Fruit fly (Drosophila melanogaster) whole organism, embryonic: ENCODE results near the gene Sc2.

ENCODE experiments used
- Adf1 ChIP-seq: fragments of 200-800 bp; sonication (Bioruptor generic); IDR thresholded peaks from 2 replicates; pipeline ENCODE4 v1.3.6; 2022; ENCODE audit warnings: missing biosample characterization, missing genetic modification characterization
- Blimp-1 ChIP-seq: fragments of 200-800 bp; sonication (Bioruptor generic); optimal IDR thresholded peaks from 3 replicates; lab custom pipeline; 2018; ENCODE audit warnings: missing biosample characterization, missing genetic modification characterization, mild to moderate bottlenecking, moderate library complexity, missing genetic modification reagents
- C15 ChIP-seq: fragments of 200-800 bp; sonication (Bioruptor generic); IDR thresholded peaks from 3 replicates; pipeline ENCODE4 v1.3.6; 2022; ENCODE audit warnings: missing biosample characterization, missing genetic modification characterization
- CG10267 ChIP-seq: fragments of 200-800 bp; sonication (Bioruptor generic); optimal IDR thresholded peaks from 2 replicates; lab custom pipeline; 2018; ENCODE audit warnings: missing biosample characterization, mild to moderate bottlenecking, missing genetic modification characterization, moderate library complexity
- CG15073 ChIP-seq: fragments of 200-800 bp; sonication (Bioruptor generic); optimal IDR thresholded peaks from 2 replicates; lab custom pipeline; 2016; ENCODE audit warnings: missing biosample characterization, missing genetic modification characterization
- CG17361 ChIP-seq: fragments of 200-800 bp; sonication (Bioruptor generic); IDR thresholded peaks from 3 replicates; pipeline ENCODE4 v1.3.6; 2022; ENCODE audit warnings: missing biosample characterization, missing genetic modification characterization
- CG17385 ChIP-seq: fragments of 200-800 bp; sonication (Bioruptor generic); optimal IDR thresholded peaks from 3 replicates; lab custom pipeline; 2018; ENCODE audit warnings: missing biosample characterization, mild to moderate bottlenecking, missing genetic modification characterization
- CG17912 ChIP-seq: fragments of 200-800 bp; sonication (Bioruptor generic); optimal IDR thresholded peaks from 2 replicates; lab custom pipeline; 2018; ENCODE audit warnings: missing biosample characterization, mild to moderate bottlenecking, missing genetic modification characterization
- CG2199 ChIP-seq: fragments of 200-800 bp; sonication (Bioruptor generic); IDR thresholded peaks from 3 replicates; pipeline ENCODE4 v1.3.6; 2022; ENCODE audit warnings: missing biosample characterization, missing genetic modification characterization
- CG2712 ChIP-seq: fragments of 200-800 bp; optimal IDR thresholded peaks from 3 replicates; lab custom pipeline; 2019; ENCODE audit warnings: missing biosample characterization, mild to moderate bottlenecking, missing genetic modification characterization, moderate library complexity
- CG30403 ChIP-seq: fragments of 200-800 bp; sonication (Bioruptor generic); optimal IDR thresholded peaks from 3 replicates; lab custom pipeline; 2016; ENCODE audit warnings: missing biosample characterization, missing genetic modification characterization
- CG3065 ChIP-seq: fragments of 200-800 bp; sonication (Bioruptor generic); optimal IDR thresholded peaks from 2 replicates; lab custom pipeline; 2016; ENCODE audit warnings: missing biosample characterization, missing genetic modification characterization
- CG31224 ChIP-seq: fragments of 200-800 bp; sonication (Bioruptor generic); IDR thresholded peaks from 2 replicates; pipeline ENCODE4 v1.3.6; 2022; ENCODE audit warnings: missing biosample characterization, missing genetic modification characterization
- CG31441 ChIP-seq: fragments of 200-800 bp; sonication (Bioruptor generic); IDR thresholded peaks from 2 replicates; pipeline ENCODE4 v1.3.6; 2022; ENCODE audit warnings: missing biosample characterization, missing genetic modification characterization
- CG3163 ChIP-seq: fragments of 200-800 bp; sonication (Bioruptor generic); optimal IDR thresholded peaks from 3 replicates; lab custom pipeline; 2016; ENCODE audit warnings: missing biosample characterization, missing genetic modification characterization
- CG34224 ChIP-seq: fragments of 200-800 bp; sonication (Bioruptor generic); IDR thresholded peaks from 3 replicates; pipeline ENCODE4 v1.3.6; 2022; ENCODE audit warnings: missing biosample characterization, missing genetic modification characterization; ENCODE audit not compliant: partially characterized antibody
- CG4360 ChIP-seq: fragments of 200-800 bp; sonication (Bioruptor generic); IDR thresholded peaks from 2 replicates; pipeline ENCODE4 v1.3.6; 2022; ENCODE audit warnings: missing biosample characterization, missing genetic modification characterization
- CG4730 ChIP-seq: fragments of 200-800 bp; sonication (Bioruptor generic); IDR thresholded peaks from 2 replicates; pipeline ENCODE4 v1.3.6; 2022; ENCODE audit warnings: missing biosample characterization, missing genetic modification characterization
- CG6175 ChIP-seq: fragments of 200-800 bp; sonication (Bioruptor generic); IDR thresholded peaks from 3 replicates; pipeline ENCODE4 v1.3.6; 2022; ENCODE audit warnings: missing biosample characterization, missing genetic modification characterization
- CG6654 ChIP-seq: fragments of 200-800 bp; sonication (Bioruptor generic); optimal IDR thresholded peaks from 2 replicates; lab custom pipeline; 2017; ENCODE audit warnings: missing biosample characterization, mild to moderate bottlenecking, missing genetic modification characterization
- CG7745 ChIP-seq: fragments of 200-800 bp; sonication (Bioruptor generic); optimal IDR thresholded peaks from 2 replicates; lab custom pipeline; 2018; ENCODE audit warnings: missing biosample characterization, mild to moderate bottlenecking, missing genetic modification characterization, moderate library complexity
- CG7839 ChIP-seq: fragments of 200-800 bp; sonication (Bioruptor generic); optimal IDR thresholded peaks from 3 replicates; lab custom pipeline; 2018; ENCODE audit warnings: missing biosample characterization, mild to moderate bottlenecking, missing genetic modification characterization, moderate library complexity
- CG9609 ChIP-seq: fragments of 200-800 bp; sonication (Bioruptor generic); optimal IDR thresholded peaks from 3 replicates; lab custom pipeline; 2016; ENCODE audit warnings: missing biosample characterization, missing genetic modification characterization
- CoRest ChIP-seq: fragments of 200-800 bp; sonication (Bioruptor generic); optimal IDR thresholded peaks from 3 replicates; lab custom pipeline; 2018; ENCODE audit warnings: missing biosample characterization, mild to moderate bottlenecking, missing genetic modification characterization, moderate library complexity
- Dip2 ChIP-seq: fragments of 200-800 bp; sonication (Bioruptor generic); IDR thresholded peaks from 2 replicates; pipeline ENCODE4 v1.3.6; 2022; ENCODE audit warnings: missing biosample characterization, missing genetic modification characterization
- HHEX ChIP-seq: fragments of 200-800 bp; sonication (Bioruptor generic); optimal IDR thresholded peaks from 3 replicates; lab custom pipeline; 2017; ENCODE audit warnings: missing biosample characterization, mild to moderate bottlenecking, missing genetic modification characterization, missing genetic modification reagents
- Hr51 ChIP-seq, 2 experiments: fragments of 200-800 bp; sonication (Bioruptor generic); optimal IDR thresholded peaks; 2 replicates in 1 of 2; 3 replicates in 1 of 2; lab custom pipeline; 2016 to 2018; ENCODE audit warnings: missing biosample characterization in 2 of 2, missing genetic modification characterization in 2 of 2, mild to moderate bottlenecking in 1 of 2, moderate library complexity in 1 of 2
- Hsf ChIP-seq: fragments of 200-800 bp; sonication (Bioruptor generic); optimal IDR thresholded peaks from 3 replicates; lab custom pipeline; 2016; ENCODE audit warnings: missing biosample characterization, missing genetic modification characterization
- NK7.1 ChIP-seq: fragments of 200-800 bp; sonication (Bioruptor generic); optimal IDR thresholded peaks from 3 replicates; lab custom pipeline; 2016; ENCODE audit warnings: missing biosample characterization, missing genetic modification characterization
- Tbp ChIP-seq: fragments of >200 bp; optimal IDR thresholded peaks from 2 replicates; lab custom pipeline; 2018; ENCODE audit warnings: missing biosample characterization, missing genetic modification characterization
- Xrp1 ChIP-seq: fragments of 200-800 bp; sonication (Bioruptor generic); IDR thresholded peaks from 2 replicates; pipeline ENCODE4 v1.3.6; 2022; ENCODE audit warnings: missing biosample characterization, missing genetic modification characterization
- al ChIP-seq: fragments of 200-800 bp; sonication (Bioruptor generic); IDR thresholded peaks from 2 replicates; pipeline ENCODE4 v1.3.6; 2022; ENCODE audit warnings: missing biosample characterization, missing genetic modification characterization
- bcd ChIP-seq: fragments of 200-800 bp; sonication (Bioruptor generic); optimal IDR thresholded peaks from 2 replicates; lab custom pipeline; 2017; ENCODE audit warnings: missing biosample characterization, mild to moderate bottlenecking, missing genetic modification characterization
- ci ChIP-seq: fragments of 200-800 bp; sonication (Bioruptor generic); IDR thresholded peaks from 3 replicates; pipeline ENCODE4 v1.3.6; 2022; ENCODE audit warnings: missing biosample characterization, missing genetic modification characterization
- dati ChIP-seq: fragments of 200-800 bp; sonication (Bioruptor generic); IDR thresholded peaks from 2 replicates; pipeline ENCODE4 v1.3.6; 2022; ENCODE audit warnings: missing biosample characterization, missing genetic modification characterization
- fd3F ChIP-seq: fragments of 200-800 bp; sonication (Bioruptor generic); optimal IDR thresholded peaks from 2 replicates; lab custom pipeline; 2018; ENCODE audit warnings: missing biosample characterization, mild to moderate bottlenecking, missing genetic modification characterization, moderate library complexity
- gem ChIP-seq: fragments of 200-800 bp; sonication (Bioruptor generic); optimal IDR thresholded peaks from 2 replicates; lab custom pipeline; 2019; ENCODE audit warnings: missing biosample characterization, mild to moderate bottlenecking, missing genetic modification characterization, moderate library complexity
- h ChIP-seq: fragments of >200 bp; optimal IDR thresholded peaks from 2 replicates; lab custom pipeline; 2017
- ham ChIP-seq: fragments of 200-800 bp; sonication (Bioruptor generic); IDR thresholded peaks from 2 replicates; pipeline ENCODE4 v1.3.6; 2022; ENCODE audit warnings: missing biosample characterization, missing genetic modification characterization
- jigr1 ChIP-seq: fragments of 200-800 bp; sonication (Bioruptor generic); IDR thresholded peaks from 3 replicates; pipeline ENCODE4 v1.3.6; 2022; ENCODE audit warnings: missing biosample characterization, missing genetic modification characterization
- org-1 ChIP-seq: fragments of 200-800 bp; sonication (Bioruptor generic); optimal IDR thresholded peaks from 2 replicates; lab custom pipeline; 2017; ENCODE audit warnings: missing biosample characterization, missing genetic modification characterization
- pb ChIP-seq: fragments of 200-800 bp; sonication (Bioruptor generic); optimal IDR thresholded peaks from 3 replicates; lab custom pipeline; 2016; ENCODE audit warnings: missing biosample characterization, missing genetic modification characterization
- pho ChIP-seq: fragments of 200-800 bp; sonication (Bioruptor generic); optimal IDR thresholded peaks from 2 replicates; lab custom pipeline; 2016; ENCODE audit warnings: missing biosample characterization, missing genetic modification characterization
- psq ChIP-seq: fragments of 200-800 bp; sonication (Bioruptor generic); optimal IDR thresholded peaks from 2 replicates; lab custom pipeline; 2017; ENCODE audit warnings: missing biosample characterization, missing genetic modification characterization
- repo ChIP-seq: fragments of 200-800 bp; sonication (Bioruptor generic); optimal IDR thresholded peaks from 2 replicates; lab custom pipeline; 2016; ENCODE audit warnings: missing biosample characterization, missing genetic modification characterization
- row ChIP-seq: fragments of 200-800 bp; sonication (Bioruptor generic); IDR thresholded peaks from 3 replicates; pipeline ENCODE4 v1.3.6; 2022; ENCODE audit warnings: missing biosample characterization, missing genetic modification characterization
- sens ChIP-seq: fragments of 200-800 bp; sonication (Bioruptor generic); peaks from one replicate; lab custom pipeline; 2016; ENCODE audit warnings: missing biosample characterization, missing genetic modification characterization
- seq ChIP-seq: fragments of 200-800 bp; sonication (Bioruptor generic); IDR thresholded peaks from 2 replicates; pipeline ENCODE4 v1.3.6; 2022; ENCODE audit warnings: missing biosample characterization, missing genetic modification characterization
- trem ChIP-seq: fragments of 200-800 bp; optimal IDR thresholded peaks from 3 replicates; lab custom pipeline; 2019; ENCODE audit warnings: missing biosample characterization, mild to moderate bottlenecking, missing genetic modification characterization, moderate library complexity
- unpg ChIP-seq: fragments of 200-800 bp; sonication (Bioruptor generic); optimal IDR thresholded peaks from 3 replicates; lab custom pipeline; 2018; ENCODE audit warnings: missing biosample characterization, mild to moderate bottlenecking, missing genetic modification characterization, moderate library complexity

Sc2 gene

dm6 chr3L:3862504-3863380, 40.5 kb upstream of the Sc2 start (continued):
- TF ChIP-seq bcd (peak; percentile 27), CG15073 (GFP tag; lab: Kevin White, UChicago) (no peak), row (GFP tag; lab: Robert Waterston, UW) (peak; percentile 74), dati (GFP tag; lab: Robert Waterston, UW) (no peak), pho (GFP tag; lab: Kevin White, UChicago) (no peak), org-1 (peak; percentile 1), CG30403 (GFP tag; lab: Kevin White, UChicago) (peak; percentile 35), CG7839 (tag; lab: Kevin White, UChicago) (peak; percentile 73), pb (GFP tag; lab: Kevin White, UChicago) (no peak), Hr51 (GFP tag; optimal IDR thresholded peaks at IDR 0.05; lab: Kevin White, UChicago) (peak; percentile 29 to 59)

DNA sequence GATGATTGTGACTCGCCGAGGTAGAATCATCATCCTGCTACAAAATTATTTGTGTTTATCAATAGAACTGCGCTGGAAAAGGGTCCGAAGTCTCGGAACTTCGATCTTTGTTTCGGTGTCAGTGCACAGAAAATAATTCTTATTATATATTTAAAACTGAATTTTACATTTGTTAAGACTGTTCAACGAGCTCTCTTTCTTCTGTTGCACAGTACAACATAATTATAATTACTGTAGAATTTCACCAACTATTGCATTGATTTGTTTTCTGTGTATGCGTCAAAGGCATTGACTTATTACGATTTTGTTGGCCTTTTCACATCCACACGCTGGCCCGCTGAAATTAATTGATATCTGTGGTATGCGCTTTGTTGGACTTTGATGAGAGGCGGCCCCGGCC, 39.8 kb upstream of the Sc2 start:
- no peak for TF ChIP-seq fd3F
- TF ChIP-seq seq: no peak
- no peak for TF ChIP-seq CG2199 (GFP tag; lab: Robert Waterston, UW)
- TF ChIP-seq CG6175: no peak
- no peak for TF ChIP-seq CG34224 (GFP tag; lab: Robert Waterston, UW)
- no peak for TF ChIP-seq C15 (GFP tag; lab: Robert Waterston, UW)
- TF ChIP-seq Dip2 (GFP tag; lab: Robert Waterston, UW): no peak
- no peak for TF ChIP-seq CG31441
- no peak for TF ChIP-seq Hsf
- peak; percentile 51; the same call in 1 of the 2 replicates for TF ChIP-seq Xrp1 (GFP tag; lab: Robert Waterston, UW)
- no peak for TF ChIP-seq bcd
- no peak for TF ChIP-seq NK7.1 (GFP tag; lab: Kevin White, UChicago)
- TF ChIP-seq sens (GFP tag; lab: Kevin White, UChicago): peak; percentile 63
- no peak for TF ChIP-seq HHEX (GFP tag; lab: Kevin White, UChicago)
- TF ChIP-seq Tbp (GFP tag; lab: Kevin White, UChicago): no peak
- TF ChIP-seq gem (tag; lab: Kevin White, UChicago): peak; percentile 36
- TF ChIP-seq CoRest: no peak
- no peak for TF ChIP-seq CG4360 (GFP tag; lab: Robert Waterston, UW)
- TF ChIP-seq jigr1: no peak
- no peak for TF ChIP-seq CG17912 (GFP tag; lab: Kevin White, UChicago)
- no peak for TF ChIP-seq CG9609 (GFP tag; lab: Kevin White, UChicago)
- TF ChIP-seq CG2712 (tag; lab: Kevin White, UChicago): peak; percentile 34
- no peak for TF ChIP-seq CG3065 (GFP tag; lab: Kevin White, UChicago)
- no peak for TF ChIP-seq CG3163
- 0 out of 3 replicates have a peak, but pooled peaks have one; percentile 11 for TF ChIP-seq ci (GFP tag; lab: Robert Waterston, UW)
- no peak for TF ChIP-seq CG17361 (GFP tag; lab: Robert Waterston, UW)
- TF ChIP-seq Adf1 (GFP tag; lab: Robert Waterston, UW): no peak
- TF ChIP-seq trem (tag; lab: Kevin White, UChicago): no peak
- TF ChIP-seq psq (GFP tag; lab: Kevin White, UChicago): no peak
- TF ChIP-seq ham (GFP tag; lab: Robert Waterston, UW): no peak
- no peak for TF ChIP-seq repo (GFP tag; lab: Kevin White, UChicago)
- TF ChIP-seq CG4730 (GFP tag; lab: Robert Waterston, UW): no peak
- peak; percentile 16 for TF ChIP-seq CG10267
- no peak for TF ChIP-seq al (GFP tag; lab: Robert Waterston, UW)
- peak; percentile 25 for TF ChIP-seq unpg (GFP tag; lab: Kevin White, UChicago)
- TF ChIP-seq h (lab: Kevin White, UChicago): no peak
- TF ChIP-seq Blimp-1 (GFP tag; lab: Kevin White, UChicago): peak; percentile 2
- TF ChIP-seq CG17385 (GFP tag; lab: Kevin White, UChicago): no peak
- no peak for TF ChIP-seq CG6654 (GFP tag; lab: Kevin White, UChicago)
- TF ChIP-seq CG31224 (GFP tag; lab: Robert Waterston, UW): no peak
- no peak for TF ChIP-seq CG7745 (tag; lab: Kevin White, UChicago)
